Worm (Caenorhabditis elegans) whole organism, L4 larva: ENCODE results near the gene gcy-11.

Source experiments
- F10B5.3 ChIP-seq: sonication (generic microtip); optimal IDR thresholded peaks from 2 replicates; lab custom pipeline; 2016; ENCODE audit warnings: mild to moderate bottlenecking, missing genetic modification characterization, missing compliant biosample characterization
- F44E2.7 ChIP-seq: fragments of 200-800 bp; sonication (Bioruptor generic); IDR thresholded peaks from 2 replicates; pipeline ENCODE4 v2.1.2; 2022; ENCODE audit warnings: missing genetic modification characterization, missing compliant biosample characterization
- T26A8.4 ChIP-seq: fragments of 200-800 bp; sonication (Bioruptor generic); IDR thresholded peaks from 2 replicates; pipeline ENCODE4 v1.3.6; 2022; ENCODE audit warnings: missing genetic modification characterization, missing compliant biosample characterization
- Y105C5A.15 ChIP-seq: fragments of 200-800 bp; sonication (Bioruptor generic); IDR thresholded peaks from 2 replicates; pipeline ENCODE4 v1.3.6; 2022; ENCODE audit warnings: missing genetic modification characterization, missing compliant biosample characterization
- Y5F2A.4 ChIP-seq: fragments of 200-800 bp; sonication (Bioruptor generic); optimal IDR thresholded peaks from 2 replicates; lab custom pipeline; 2018; ENCODE audit warnings: mild to moderate bottlenecking, missing genetic modification characterization, missing compliant biosample characterization
- ZK546.5 ChIP-seq, 2 experiments: sonication (generic microtip); optimal IDR thresholded peaks; 2 replicates each; lab custom pipeline; 2017; ENCODE audit warnings: missing biosample characterization in 2 of 2, missing genetic modification characterization in 2 of 2
- aha-1 ChIP-seq: fragments of 150-350 bp; peaks from one replicate; lab custom pipeline; 2014; ENCODE audit warnings: missing biosample characterization, missing genetic modification characterization
- aly-2 ChIP-seq: sonication (generic microtip); optimal IDR thresholded peaks from 2 replicates; lab custom pipeline; 2018; ENCODE audit warnings: missing biosample characterization, missing genetic modification characterization
- ceh-44 ChIP-seq: fragments of 200-800 bp; sonication (Bioruptor generic); IDR thresholded peaks from 2 replicates; pipeline ENCODE4 v1.3.6; 2022; ENCODE audit warnings: missing genetic modification reagents, missing genetic modification characterization, missing compliant biosample characterization
- daf-16 ChIP-seq, 3 experiments: sonication (generic microtip); optimal IDR thresholded peaks; 2 replicates each; lab custom pipeline; 2016 to 2017; ENCODE audit warnings: missing genetic modification characterization in 3 of 3, missing genetic modification reagents in 3 of 3, mild to moderate bottlenecking in 2 of 3, missing compliant biosample characterization in 2 of 3, missing biosample characterization in 1 of 3, moderate library complexity in 1 of 3
- daf-19 ChIP-seq: fragments of 200-800 bp; sonication (Bioruptor generic); conservative IDR thresholded peaks from 2 replicates; pipeline ENCODE4 v1.3.6; 2022; ENCODE audit warnings: missing genetic modification characterization, missing compliant biosample characterization
- dmd-6 ChIP-seq: fragments of 200-800 bp; sonication (Bioruptor generic); IDR thresholded peaks from 2 replicates; pipeline ENCODE4 v1.3.6; 2022; ENCODE audit warnings: missing genetic modification reagents, missing genetic modification characterization, missing compliant biosample characterization
- dve-1 ChIP-seq: sonication (generic microtip); optimal IDR thresholded peaks from 2 replicates; lab custom pipeline; 2017; ENCODE audit warnings: antibody characterized with exemption, mild to moderate bottlenecking, missing genetic modification characterization, missing compliant biosample characterization; ENCODE audit not compliant: insufficient read depth
- egl-43 ChIP-seq: fragments of 200-800 bp; sonication (Bioruptor generic); IDR thresholded peaks from 2 replicates; pipeline ENCODE4 v1.3.6; 2022; ENCODE audit warnings: missing genetic modification reagents, missing genetic modification characterization, missing compliant biosample characterization
- fos-1 ChIP-seq: fragments of 150-350 bp; optimal IDR thresholded peaks from 2 replicates; lab custom pipeline; 2014; ENCODE audit warnings: missing biosample characterization, missing genetic modification characterization
- hlh-30 ChIP-seq: sonication (generic microtip); optimal IDR thresholded peaks from 2 replicates; lab custom pipeline; 2017; ENCODE audit warnings: antibody characterized with exemption, mild to moderate bottlenecking, missing genetic modification characterization, missing compliant biosample characterization; ENCODE audit not compliant: insufficient read depth
- hmg-1.1 ChIP-seq: fragments of 200-800 bp; sonication (Bioruptor generic); IDR thresholded peaks from 2 replicates; pipeline ENCODE4 v1.3.6; 2022; ENCODE audit warnings: missing genetic modification reagents, missing genetic modification characterization, missing compliant biosample characterization
- lin-13 ChIP-seq: fragments of 150-350 bp; optimal IDR thresholded peaks from 2 replicates; lab custom pipeline; 2014; ENCODE audit warnings: missing biosample characterization, missing genetic modification reagents, missing genetic modification characterization
- lin-15B ChIP-seq: fragments of 150-350 bp; sonication (generic microtip); optimal IDR thresholded peaks from 3 replicates; lab custom pipeline; 2014; ENCODE audit warnings: missing biosample characterization, missing genetic modification characterization
- lir-3 ChIP-seq: sonication (generic microtip); optimal IDR thresholded peaks from 2 replicates; lab custom pipeline; 2016; ENCODE audit warnings: mild to moderate bottlenecking, missing genetic modification characterization, missing compliant biosample characterization
- lsy-2 ChIP-seq, 2 experiments: fragments of 150-350 bp in 1 of 2; sonication (generic microtip) in 1 of 2; optimal IDR thresholded peaks; 2 replicates each; lab custom pipeline; 2014 to 2017; ENCODE audit warnings: missing biosample characterization in 2 of 2, missing genetic modification characterization in 2 of 2
- madf-5 ChIP-seq, 2 experiments: fragments of 200-800 bp; sonication (Bioruptor generic); IDR thresholded peaks; 2 replicates each; pipeline ENCODE4 v1.3.6; 2022; ENCODE audit warnings: missing compliant biosample characterization in 2 of 2, missing genetic modification characterization in 2 of 2
- mdl-1 ChIP-seq, 2 experiments: fragments of 150-350 bp in 1 of 2; sonication (generic microtip) in 1 of 2; optimal IDR thresholded peaks; 2 replicates each; lab custom pipeline; 2014 to 2017; ENCODE audit warnings: missing biosample characterization in 2 of 2, missing genetic modification characterization in 2 of 2
- mdt-29 ChIP-seq: fragments of 200-800 bp; sonication (Bioruptor generic); IDR thresholded peaks from 2 replicates; pipeline ENCODE4 v1.3.6; 2022; ENCODE audit warnings: missing genetic modification reagents, missing genetic modification characterization, missing compliant biosample characterization
- mep-1 ChIP-seq: fragments of 150-350 bp; sonication (generic microtip); optimal IDR thresholded peaks from 3 replicates; lab custom pipeline; 2014; ENCODE audit warnings: missing biosample characterization, missing genetic modification characterization
- nhr-10 ChIP-seq: fragments of 150-350 bp; optimal IDR thresholded peaks from 2 replicates; lab custom pipeline; 2014; ENCODE audit warnings: missing biosample characterization, missing genetic modification characterization
- nhr-102 ChIP-seq: sonication (generic microtip); optimal IDR thresholded peaks from 2 replicates; lab custom pipeline; 2016; ENCODE audit warnings: mild to moderate bottlenecking, missing genetic modification characterization, moderate library complexity, missing compliant biosample characterization
- nhr-111 ChIP-seq: fragments of 200-800 bp; sonication (Bioruptor generic); optimal IDR thresholded peaks from 2 replicates; lab custom pipeline; 2018; ENCODE audit warnings: mild to moderate bottlenecking, missing genetic modification characterization, missing compliant biosample characterization
- nhr-237 ChIP-seq: sonication (generic microtip); optimal IDR thresholded peaks from 2 replicates; lab custom pipeline; 2017; ENCODE audit warnings: missing biosample characterization, missing genetic modification characterization
- nhr-28 ChIP-seq: fragments of 150-350 bp; optimal IDR thresholded peaks from 2 replicates; lab custom pipeline; 2014; ENCODE audit warnings: missing biosample characterization, missing genetic modification characterization
- nhr-76 ChIP-seq: fragments of 150-350 bp; optimal IDR thresholded peaks from 2 replicates; lab custom pipeline; 2014; ENCODE audit warnings: missing biosample characterization, missing genetic modification characterization
- pha-4 ChIP-seq, 2 experiments: fragments of 150-350 bp in 1 of 2; fragments of 200-800 bp in 1 of 2; sonication (Bioruptor generic) in 1 of 2; IDR thresholded peaks in 1 of 2; optimal IDR thresholded peaks in 1 of 2; 2 replicates each; pipeline versions ENCODE4 v1.3.6 to Lab custom; 2014 to 2022; ENCODE audit warnings: missing genetic modification characterization in 2 of 2, missing genetic modification reagents in 2 of 2, missing biosample characterization in 1 of 2, missing compliant biosample characterization in 1 of 2
- php-3 ChIP-seq: fragments of 200-800 bp; sonication (Bioruptor generic); IDR thresholded peaks from 2 replicates; pipeline ENCODE4 v1.3.6; 2022; ENCODE audit warnings: missing genetic modification reagents, missing genetic modification characterization, missing compliant biosample characterization
- set-16 ChIP-seq: fragments of 200-800 bp; sonication (Bioruptor generic); IDR thresholded peaks from 2 replicates; pipeline ENCODE4 v1.3.6; 2022; ENCODE audit warnings: missing genetic modification reagents, missing genetic modification characterization, missing compliant biosample characterization
- skn-1 ChIP-seq: fragments of 150-350 bp; optimal IDR thresholded peaks from 2 replicates; lab custom pipeline; 2014; ENCODE audit warnings: missing biosample characterization, missing genetic modification characterization
- snpc-4 ChIP-seq: fragments of 150-350 bp; optimal IDR thresholded peaks from 2 replicates; lab custom pipeline; 2014; ENCODE audit warnings: missing biosample characterization, missing genetic modification characterization
- spr-1 ChIP-seq: sonication (generic microtip); optimal IDR thresholded peaks from 2 replicates; lab custom pipeline; 2016; ENCODE audit warnings: mild to moderate bottlenecking, missing genetic modification characterization, missing compliant biosample characterization
- tag-97 ChIP-seq: fragments of 200-800 bp; sonication (Bioruptor generic); IDR thresholded peaks from 2 replicates; pipeline ENCODE4 v1.3.6; 2022; ENCODE audit warnings: missing genetic modification characterization, missing compliant biosample characterization
- unc-62 ChIP-seq, 3 experiments: fragments of 150-350 bp in 1 of 3; sonication (generic microtip); optimal IDR thresholded peaks in 2 of 3; peaks in 1 of 3; 1 replicate in 1 of 3; 2 replicates in 2 of 3; lab custom pipeline; 2014 to 2017; ENCODE audit warnings: missing biosample characterization in 3 of 3, missing genetic modification characterization in 3 of 3, missing genetic modification reagents in 3 of 3, missing genotype in 1 of 3
- zag-1 ChIP-seq: fragments of 150-350 bp; optimal IDR thresholded peaks from 2 replicates; lab custom pipeline; 2014; ENCODE audit warnings: missing biosample characterization, missing genetic modification characterization
- zip-11 ChIP-seq: fragments of 200-800 bp; sonication (Bioruptor generic); IDR thresholded peaks from 2 replicates; pipeline ENCODE4 v1.3.6; 2022; ENCODE audit warnings: missing genetic modification characterization, missing compliant biosample characterization
- zip-2 ChIP-seq: fragments of 150-350 bp; optimal IDR thresholded peaks from 2 replicates; lab custom pipeline; 2014; ENCODE audit warnings: missing biosample characterization, missing genetic modification characterization
- ztf-11 ChIP-seq: fragments of 150-350 bp; optimal IDR thresholded peaks from 2 replicates; lab custom pipeline; 2014; ENCODE audit warnings: missing biosample characterization, missing genetic modification characterization

gcy-11 gene

DNA sequence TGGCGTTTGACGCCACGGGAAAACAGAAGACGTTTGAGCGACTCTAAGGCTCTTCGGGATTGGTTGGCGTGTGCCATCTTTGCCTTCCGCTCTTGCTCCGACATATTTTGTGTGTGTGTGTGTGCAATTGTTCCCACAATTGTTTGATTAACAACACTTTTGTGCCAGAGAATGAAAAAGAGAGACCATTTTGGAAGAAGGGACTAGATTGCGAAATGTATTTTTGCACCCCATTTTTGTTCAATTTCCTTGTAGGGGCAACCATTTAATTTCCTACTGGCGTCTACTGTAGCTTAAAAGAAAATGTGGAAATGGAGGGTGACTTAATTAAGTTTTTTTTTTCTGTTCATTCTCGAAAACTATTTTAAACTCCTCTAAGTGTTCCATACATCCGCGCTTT is 53.2 kb downstream of the gcy-11 start:
- TF ChIP-seq egl-43 (no peak), lsy-2 (tag; optimal IDR thresholded peaks at IDR 0.05; lab: Kevin White, UChicago) (peak in 1 of 2 experiments; percentile 39), aly-2 (tag; lab: Kevin White, UChicago) (no peak), ZK546.5 (tag; optimal IDR thresholded peaks at IDR 0.05; lab: Kevin White, UChicago) (no peak), zip-11 (no peak), T26A8.4 (GFP tag; lab: Robert Waterston, UW) (no peak), fos-1 (tag; lab: Kevin White, UChicago) (no peak), mdt-29 (GFP tag; lab: Robert Waterston, UW) (no peak), unc-62 (GFP tag; optimal IDR thresholded peaks at IDR 0.05 in 1 of 2; lab: Kevin White, UChicago) (peak in 1 of 2 experiments; percentile 98), unc-62 (tag; optimal IDR thresholded peaks at IDR 0.05; lab: Kevin White, UChicago) (no peak), nhr-76 (tag; lab: Kevin White, UChicago) (no peak)

DNA sequence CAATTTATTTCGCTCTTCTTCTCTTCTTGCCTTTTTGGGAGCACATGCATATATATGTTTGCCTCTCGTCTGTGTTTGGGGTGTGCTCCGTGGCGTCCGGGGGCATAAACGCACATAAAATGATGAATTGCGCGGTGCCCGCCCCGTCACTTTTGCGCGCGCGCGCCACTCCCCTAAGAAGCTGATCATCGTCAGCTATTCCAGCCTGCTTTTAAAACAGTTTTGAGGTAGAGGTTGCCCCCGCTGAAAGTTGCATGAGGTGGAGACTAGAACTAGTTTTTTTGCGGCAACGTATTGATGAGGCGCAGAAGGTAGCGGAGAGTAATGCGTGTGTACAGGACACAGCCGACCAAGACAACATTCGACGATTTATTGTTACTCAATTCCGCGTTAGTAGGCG is 55.7 kb downstream of the gcy-11 start:
- no peak for TF ChIP-seq aly-2 (tag; lab: Kevin White, UChicago)
- TF ChIP-seq skn-1 (tag; lab: Kevin White, UChicago): no peak
- TF ChIP-seq egl-43: 0 out of 2 replicates have a peak, but pooled peaks have one; percentile 38
- TF ChIP-seq madf-5 (GFP tag; IDR thresholded peaks at IDR 0.05; lab: Robert Waterston, UW): 0 out of 4 replicates have a peak, but pooled peaks of 1 of the 2 experiments have one; percentile 46
- TF ChIP-seq aha-1: peak; percentile 98
- TF ChIP-seq ceh-44: 0 out of 2 replicates have a peak, but pooled peaks have one; percentile 3

DNA sequence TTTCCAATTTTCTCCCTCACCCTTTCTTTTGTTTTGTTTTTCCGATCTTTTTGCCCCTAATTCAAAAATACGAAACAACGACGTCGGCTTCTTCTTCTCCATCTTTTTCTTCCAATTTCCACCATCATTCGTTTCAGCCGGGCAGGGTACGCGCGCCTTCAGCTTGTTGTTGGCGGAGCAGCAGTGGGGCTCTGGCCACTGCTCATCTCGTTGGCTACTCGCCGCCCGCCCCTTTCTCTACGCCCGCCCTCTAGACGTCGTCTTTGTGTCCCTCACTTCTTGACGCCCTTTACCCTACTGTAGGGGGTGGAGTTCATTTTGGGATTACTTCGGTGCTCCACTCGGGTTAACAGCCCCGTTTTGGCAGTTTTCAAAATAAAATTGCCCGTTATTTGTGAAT is 56.4 kb downstream of the gcy-11 start:
- TF ChIP-seq tag-97 (GFP tag; lab: Robert Waterston, UW) (no peak), mdt-29 (GFP tag; lab: Robert Waterston, UW) (no peak), F44E2.7 (GFP tag; lab: Robert Waterston, UW) (0 out of 2 replicates have a peak, but pooled peaks have one; percentile 58), snpc-4 (tag; lab: Kevin White, UChicago) (no peak), zag-1 (tag; lab: Kevin White, UChicago) (no peak), set-16 (peak; percentile 76), unc-62 (GFP tag; optimal IDR thresholded peaks at IDR 0.05 in 1 of 2; lab: Kevin White, UChicago) (no peak), unc-62 (tag; optimal IDR thresholded peaks at IDR 0.05; lab: Kevin White, UChicago) (no peak), mdl-1 (tag; optimal IDR thresholded peaks at IDR 0.05; lab: Kevin White, UChicago) (no peak), pha-4 (GFP tag; IDR thresholded peaks at IDR 0.05; lab: Robert Waterston, UW) (no peak), pha-4 (tag; optimal IDR thresholded peaks at IDR 0.05; lab: Kevin White, UChicago) (no peak), lin-13 (GFP tag; lab: Kevin White, UChicago) (no peak), nhr-102 (tag; lab: Kevin White, UChicago) (no peak), nhr-76 (tag; lab: Kevin White, UChicago) (no peak), nhr-111 (GFP tag; lab: Kevin White, UChicago) (no peak), hmg-1.1 (0 out of 2 replicates have a peak, but pooled peaks have one; percentile 31), nhr-10 (tag; lab: Kevin White, UChicago) (no peak)

DNA sequence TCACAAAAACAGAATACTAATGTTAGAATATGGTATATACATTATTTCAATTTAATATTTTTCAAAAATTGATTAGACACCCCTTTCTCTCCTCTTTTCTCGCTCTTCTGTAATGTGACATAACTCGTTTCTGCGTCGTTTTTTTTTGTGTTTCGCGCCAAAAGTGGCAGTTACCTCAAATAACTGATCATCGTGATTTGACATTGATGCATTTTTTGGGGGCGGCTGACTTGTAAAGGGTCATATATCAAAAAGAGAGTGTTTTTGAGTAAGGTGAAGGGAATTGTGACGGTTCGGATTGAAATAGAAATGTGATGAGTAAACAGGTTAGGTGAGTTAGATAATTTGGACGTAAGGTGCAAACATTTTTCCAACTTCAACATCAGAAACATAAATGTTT is 57.4 kb downstream of the gcy-11 start:
- TF ChIP-seq lir-3 (no peak), lin-13 (GFP tag; lab: Kevin White, UChicago) (no peak), nhr-237 (tag; lab: Kevin White, UChicago) (no peak), Y105C5A.15 (GFP tag; lab: Robert Waterston, UW) (no peak), dve-1 (no peak), hlh-30 (peak; percentile 46), F10B5.3 (tag; lab: Kevin White, UChicago) (no peak), spr-1 (tag; lab: Kevin White, UChicago) (no peak), ztf-11 (tag; lab: Kevin White, UChicago) (no peak), lin-15B (tag; lab: Kevin White, UChicago) (no peak), unc-62 (GFP tag; optimal IDR thresholded peaks at IDR 0.05 in 1 of 2; lab: Kevin White, UChicago) (peak in 1 of 2 experiments; percentile 83), unc-62 (tag; optimal IDR thresholded peaks at IDR 0.05; lab: Kevin White, UChicago) (no peak), T26A8.4 (GFP tag; lab: Robert Waterston, UW) (no peak), madf-5 (GFP tag; IDR thresholded peaks at IDR 0.05; lab: Robert Waterston, UW) (no peak), fos-1 (tag; lab: Kevin White, UChicago) (no peak), php-3 (GFP tag; lab: Robert Waterston, UW) (no peak), daf-19 (GFP tag; lab: Robert Waterston, UW) (no peak), Y5F2A.4 (GFP tag; lab: Kevin White, UChicago) (no peak), daf-16 (GFP tag; optimal IDR thresholded peaks at IDR 0.05; lab: Kevin White, UChicago) (no peak), daf-16 (tag; optimal IDR thresholded peaks at IDR 0.05; lab: Kevin White, UChicago) (no peak), dmd-6 (GFP tag; lab: Robert Waterston, UW) (no peak), mep-1 (tag; lab: Kevin White, UChicago) (peak; percentile 4), nhr-76 (tag; lab: Kevin White, UChicago) (no peak), nhr-28 (tag; lab: Kevin White, UChicago) (peak; percentile 11), zip-2 (tag; lab: Kevin White, UChicago) (no peak)
